Worm (Caenorhabditis elegans): ENCODE measurements around the gene acs-9.
"Not testable (repeated sequence)": the region's sequence is repeated elsewhere in the genome, so short reads cannot be mapped to it uniquely, and the experiment has no call there.

ce11 chrX:16913669-16914068 lies 33.3 kb upstream of the acs-9 start, which contains the start of gene F39F10.5:
- not testable (repeated sequence) for TF ChIP-seq ama-1 (optimal IDR thresholded peaks at IDR 0.05); scrt-1 (GFP tag; IDR thresholded peaks at IDR 0.05); pes-1 (GFP tag; IDR thresholded peaks at IDR 0.05); tbx-37 (GFP tag; conservative IDR thresholded peaks at IDR 0.05); flt-1 (GFP tag; IDR thresholded peaks at IDR 0.05); aly-1 (tag; optimal IDR thresholded peaks at IDR 0.05); ets-7 (tag; optimal IDR thresholded peaks at IDR 0.05); tra-4 (tag; optimal IDR thresholded peaks at IDR 0.05); hmg-4 (GFP tag; optimal IDR thresholded peaks at IDR 0.05); ceh-36 (tag; optimal IDR thresholded peaks at IDR 0.05); F13C5.2 (tag; optimal IDR thresholded peaks at IDR 0.05); hmbx-1 (tag; optimal IDR thresholded peaks at IDR 0.05)
